Fruit fly (Drosophila melanogaster) whole organism, embryonic: Measurements from ENCODE around the gene CG9263.

Source experiments
- BtbVII ChIP-seq: fragments of 200-800 bp; sonication (Bioruptor generic); optimal IDR thresholded peaks from 3 replicates; lab custom pipeline; 2017; ENCODE audit warnings: missing biosample characterization, mild to moderate bottlenecking, missing genetic modification characterization
- CG10431 ChIP-seq: fragments of 200-800 bp; sonication (Bioruptor generic); optimal IDR thresholded peaks from 3 replicates; lab custom pipeline; 2018; ENCODE audit warnings: missing biosample characterization, mild to moderate bottlenecking, missing genetic modification characterization
- CG1233 ChIP-seq: fragments of 200-800 bp; sonication (Bioruptor generic); optimal IDR thresholded peaks from 4 replicates; lab custom pipeline; 2018; ENCODE audit warnings: missing biosample characterization, mild to moderate bottlenecking, missing genetic modification characterization
- CG13894 ChIP-seq: fragments of 200-800 bp; sonication (Bioruptor generic); optimal IDR thresholded peaks from 3 replicates; lab custom pipeline; 2018; ENCODE audit warnings: missing biosample characterization, mild to moderate bottlenecking, missing genetic modification characterization, moderate library complexity
- CG14050 ChIP-seq: fragments of 200-800 bp; sonication (Bioruptor generic); IDR thresholded peaks from 3 replicates; pipeline ENCODE4 v1.3.6; 2022; ENCODE audit warnings: missing biosample characterization, missing genetic modification characterization
- CG1647 ChIP-seq: fragments of 200-800 bp; sonication (Bioruptor generic); optimal IDR thresholded peaks from 3 replicates; lab custom pipeline; 2016; ENCODE audit warnings: missing biosample characterization, missing genetic modification characterization
- CG16815 ChIP-seq: fragments of 200-800 bp; sonication (Bioruptor generic); optimal IDR thresholded peaks from 3 replicates; lab custom pipeline; 2017; ENCODE audit warnings: missing biosample characterization, mild to moderate bottlenecking, missing genetic modification characterization
- CG16863 ChIP-seq: fragments of 200-800 bp; sonication (Bioruptor generic); optimal IDR thresholded peaks from 3 replicates; lab custom pipeline; 2016; ENCODE audit warnings: missing biosample characterization, missing genetic modification characterization
- CG18262 ChIP-seq: fragments of 200-800 bp; optimal IDR thresholded peaks from 3 replicates; lab custom pipeline; 2019; ENCODE audit warnings: missing biosample characterization, mild to moderate bottlenecking, missing genetic modification characterization, moderate library complexity
- CG2875 ChIP-seq: fragments of 200-800 bp; sonication (Bioruptor generic); optimal IDR thresholded peaks from 2 replicates; lab custom pipeline; 2017; ENCODE audit warnings: missing biosample characterization, mild to moderate bottlenecking, missing genetic modification characterization, missing genetic modification reagents
- CG4328 ChIP-seq: fragments of 200-800 bp; sonication (Bioruptor generic); optimal IDR thresholded peaks from 3 replicates; lab custom pipeline; 2017; ENCODE audit warnings: missing biosample characterization, missing genetic modification reagents, missing genetic modification characterization
- CG4424 ChIP-seq: fragments of 200-800 bp; sonication (Bioruptor generic); optimal IDR thresholded peaks from 3 replicates; lab custom pipeline; 2016; ENCODE audit warnings: missing biosample characterization, missing genetic modification characterization
- CG6175 ChIP-seq: fragments of 200-800 bp; sonication (Bioruptor generic); IDR thresholded peaks from 3 replicates; pipeline ENCODE4 v1.3.6; 2022; ENCODE audit warnings: missing biosample characterization, missing genetic modification characterization
- CG7372 ChIP-seq: fragments of 200-800 bp; sonication (Bioruptor generic); IDR thresholded peaks from 2 replicates; pipeline ENCODE4 v1.3.6; 2022; ENCODE audit warnings: missing biosample characterization, missing genetic modification characterization
- CG8478 ChIP-seq: fragments of >200 bp; optimal IDR thresholded peaks from 2 replicates; lab custom pipeline; 2018
- Camta ChIP-seq: fragments of 200-800 bp; sonication (Bioruptor generic); optimal IDR thresholded peaks from 2 replicates; lab custom pipeline; 2016; ENCODE audit warnings: missing biosample characterization, missing genetic modification characterization
- Dfd ChIP-seq, 2 experiments: fragments of >200 bp; optimal IDR thresholded peaks; 2 replicates each; lab custom pipeline; 2017; ENCODE audit warnings: missing biosample characterization in 2 of 2, missing genetic modification characterization in 2 of 2
- E2f1 ChIP-seq: fragments of 200-800 bp; sonication (Bioruptor generic); IDR thresholded peaks from 2 replicates; pipeline ENCODE4 v1.3.6; 2022; ENCODE audit warnings: missing biosample characterization, missing genetic modification characterization
- Fer2 ChIP-seq: fragments of 200-800 bp; sonication (Bioruptor generic); optimal IDR thresholded peaks from 2 replicates; lab custom pipeline; 2018; ENCODE audit warnings: missing biosample characterization, mild to moderate bottlenecking, missing genetic modification characterization, moderate library complexity
- Fer3 ChIP-seq: fragments of 200-800 bp; sonication (Bioruptor generic); optimal IDR thresholded peaks from 2 replicates; lab custom pipeline; 2018; ENCODE audit warnings: missing biosample characterization, mild to moderate bottlenecking, missing genetic modification characterization, moderate library complexity
- GATAe ChIP-seq: fragments of 200-800 bp; sonication (Bioruptor generic); conservative IDR thresholded peaks from 2 replicates; pipeline ENCODE4 v1.3.6; 2022; ENCODE audit warnings: missing biosample characterization, missing genetic modification characterization
- Gug ChIP-seq: fragments of 200-800 bp; sonication (Bioruptor generic); IDR thresholded peaks from 4 replicates; pipeline ENCODE4 v1.3.6; 2022; ENCODE audit warnings: missing biosample characterization, missing genetic modification characterization
- HmgD ChIP-seq: fragments of 200-800 bp; sonication (Bioruptor generic); optimal IDR thresholded peaks from 3 replicates; lab custom pipeline; 2016; ENCODE audit warnings: missing biosample characterization, missing genetic modification characterization
- Lhr ChIP-seq: fragments of 200-800 bp; sonication (Bioruptor generic); optimal IDR thresholded peaks from 3 replicates; lab custom pipeline; 2017; ENCODE audit warnings: mild to moderate bottlenecking, missing biosample characterization, missing genetic modification reagents, missing genetic modification characterization
- NK7.1 ChIP-seq: fragments of 200-800 bp; sonication (Bioruptor generic); optimal IDR thresholded peaks from 3 replicates; lab custom pipeline; 2016; ENCODE audit warnings: missing biosample characterization, missing genetic modification characterization
- Ptx1 ChIP-seq: fragments of 200-800 bp; sonication (Bioruptor generic); IDR thresholded peaks from 2 replicates; pipeline ENCODE4 v1.3.6; 2022; ENCODE audit warnings: missing biosample characterization, missing genetic modification characterization
- Xbp1 ChIP-seq: fragments of 200-800 bp; sonication (Bioruptor generic); optimal IDR thresholded peaks from 3 replicates; lab custom pipeline; 2016; ENCODE audit warnings: missing biosample characterization, mild to moderate bottlenecking, missing genetic modification characterization
- ab ChIP-seq: fragments of 200-800 bp; sonication (Bioruptor generic); optimal IDR thresholded peaks from 2 replicates; lab custom pipeline; 2016; ENCODE audit warnings: missing biosample characterization, missing genetic modification characterization
- ac ChIP-seq: fragments of 200-800 bp; sonication (Bioruptor generic); optimal IDR thresholded peaks from 3 replicates; lab custom pipeline; 2017; ENCODE audit warnings: missing biosample characterization, mild to moderate bottlenecking, missing genetic modification characterization
- ase ChIP-seq: fragments of 200-800 bp; sonication (Bioruptor generic); IDR thresholded peaks from 3 replicates; pipeline ENCODE4 v1.3.6; 2022; ENCODE audit warnings: missing biosample characterization, missing genetic modification characterization
- disco-r ChIP-seq: fragments of 200-800 bp; sonication (Bioruptor generic); optimal IDR thresholded peaks from 2 replicates; lab custom pipeline; 2016; ENCODE audit warnings: missing biosample characterization, missing genetic modification characterization
- ftz-f1 ChIP-seq: fragments of 200-800 bp; sonication (Bioruptor generic); optimal IDR thresholded peaks from 2 replicates; lab custom pipeline; 2016; ENCODE audit warnings: missing biosample characterization, missing genetic modification characterization
- jigr1 ChIP-seq: fragments of 200-800 bp; sonication (Bioruptor generic); IDR thresholded peaks from 3 replicates; pipeline ENCODE4 v1.3.6; 2022; ENCODE audit warnings: missing biosample characterization, missing genetic modification characterization
- klu ChIP-seq: fragments of 200-800 bp; sonication (Bioruptor generic); IDR thresholded peaks from 2 replicates; pipeline ENCODE4 v1.3.6; 2022; ENCODE audit warnings: missing biosample characterization, missing genetic modification characterization
- lola ChIP-seq, 3 experiments: fragments of >200 bp in 2 of 3; fragments of 200-800 bp in 1 of 3; sonication (Bioruptor generic) in 1 of 3; optimal IDR thresholded peaks; 2 replicates each; lab custom pipeline; 2017 to 2019; ENCODE audit warnings: missing biosample characterization in 3 of 3, missing genetic modification characterization in 3 of 3, mild to moderate bottlenecking in 1 of 3, moderate library complexity in 1 of 3
- maf-S ChIP-seq: fragments of 200-800 bp; sonication (Bioruptor generic); optimal IDR thresholded peaks from 2 replicates; lab custom pipeline; 2016; ENCODE audit warnings: missing biosample characterization, missing genetic modification characterization
- mam ChIP-seq: fragments of 200-800 bp; sonication (Bioruptor generic); optimal IDR thresholded peaks from 3 replicates; lab custom pipeline; 2016; ENCODE audit warnings: missing biosample characterization, missing genetic modification characterization
- mirr ChIP-seq: fragments of 200-800 bp; sonication (Bioruptor generic); optimal IDR thresholded peaks from 3 replicates; lab custom pipeline; 2018; ENCODE audit warnings: missing biosample characterization, mild to moderate bottlenecking, missing genetic modification characterization
- phol ChIP-seq: fragments of 200-800 bp; sonication (Bioruptor generic); optimal IDR thresholded peaks from 3 replicates; lab custom pipeline; 2018; ENCODE audit warnings: missing biosample characterization, mild to moderate bottlenecking, missing genetic modification characterization, moderate library complexity
- pum ChIP-seq: fragments of 200-800 bp; sonication (Bioruptor generic); optimal IDR thresholded peaks from 2 replicates; lab custom pipeline; 2016; ENCODE audit warnings: missing biosample characterization, missing genetic modification characterization
- salm ChIP-seq: fragments of 200-800 bp; sonication (Bioruptor generic); optimal IDR thresholded peaks from 2 replicates; lab custom pipeline; 2018; ENCODE audit warnings: missing biosample characterization, mild to moderate bottlenecking, missing genetic modification characterization
- schlank ChIP-seq: fragments of 200-800 bp; sonication (Bioruptor generic); optimal IDR thresholded peaks from 2 replicates; lab custom pipeline; 2018; ENCODE audit warnings: missing biosample characterization, mild to moderate bottlenecking, missing genetic modification characterization
- tx ChIP-seq: fragments of 200-800 bp; sonication (Bioruptor generic); optimal IDR thresholded peaks from 2 replicates; lab custom pipeline; 2016; ENCODE audit warnings: missing biosample characterization, missing genetic modification characterization
- unc-4 ChIP-seq: fragments of 200-800 bp; sonication (Bioruptor generic); IDR thresholded peaks from 2 replicates; pipeline ENCODE4 v1.3.6; 2022; ENCODE audit warnings: missing biosample characterization, missing genetic modification characterization; ENCODE audit not compliant: partially characterized antibody
- unpg ChIP-seq: fragments of 200-800 bp; sonication (Bioruptor generic); optimal IDR thresholded peaks from 3 replicates; lab custom pipeline; 2018; ENCODE audit warnings: missing biosample characterization, mild to moderate bottlenecking, missing genetic modification characterization, moderate library complexity
- zfh2 ChIP-seq: fragments of 200-800 bp; sonication (Bioruptor generic); optimal IDR thresholded peaks from 2 replicates; lab custom pipeline; 2016; ENCODE audit warnings: missing biosample characterization, missing genetic modification characterization

The CG9263 gene

dm6 chr2L:13514262-13514937 is 28.0 kb downstream of the CG9263 start (continued):
- no peak for TF ChIP-seq CG13894 (tag; lab: Kevin White, UChicago)
- peak; percentile 54 for TF ChIP-seq CG4328 (GFP tag; lab: Kevin White, UChicago)
- TF ChIP-seq jigr1 (GFP tag; lab: Robert Waterston, UW), result no peak
- peak; percentile 47 for TF ChIP-seq E2f1 (GFP tag; lab: Robert Waterston, UW)
- TF ChIP-seq salm (tag; lab: Kevin White, UChicago), result peak; percentile 51
- TF ChIP-seq, all 482 proteins: peak for 233

- TF ChIP-seq CG7372, result peak; percentile 59
- TF ChIP-seq mam (GFP tag; lab: Kevin White, UChicago), result peak; percentile 74
- peak; percentile 33 for TF ChIP-seq Camta (GFP tag; lab: Kevin White, UChicago)
- no peak for TF ChIP-seq CG10431 (GFP tag; lab: Kevin White, UChicago)
- TF ChIP-seq CG1233 (GFP tag; lab: Kevin White, UChicago), result peak; percentile 62
- TF ChIP-seq ftz-f1, result no peak
- TF ChIP-seq lola (GFP tag; optimal IDR thresholded peaks at IDR 0.05; lab: Kevin White, UChicago), result no peak
- TF ChIP-seq NK7.1, result peak; percentile 24
- no peak for TF ChIP-seq ac
- TF ChIP-seq HmgD (GFP tag; lab: Kevin White, UChicago), result peak; percentile 34
- peak; percentile 60 for TF ChIP-seq CG18262
- no peak for TF ChIP-seq disco-r (GFP tag; lab: Kevin White, UChicago)
- peak; percentile 51 for TF ChIP-seq phol
- TF ChIP-seq Lhr (GFP tag; lab: Kevin White, UChicago), result no peak
- peak; percentile 35 for TF ChIP-seq mirr (GFP tag; lab: Kevin White, UChicago)
- TF ChIP-seq Fer2 (tag; lab: Kevin White, UChicago), result peak; percentile 9
- peak; percentile 72 for TF ChIP-seq ase (GFP tag; lab: Robert Waterston, UW)
- peak; percentile 34 for TF ChIP-seq CG2875 (GFP tag; lab: Kevin White, UChicago)
- TF ChIP-seq BtbVII (GFP tag; lab: Kevin White, UChicago), result peak; percentile 43
- TF ChIP-seq Dfd (GFP tag; optimal IDR thresholded peaks at IDR 0.05; lab: Kevin White, UChicago), result no peak
- peak; percentile 53 for TF ChIP-seq CG4424 (GFP tag; lab: Kevin White, UChicago)
- no peak; the same call in 2 of the 3 replicates for TF ChIP-seq CG6175
- TF ChIP-seq CG16815 (GFP tag; lab: Kevin White, UChicago), result peak; percentile 61
- TF ChIP-seq zfh2 (GFP tag; lab: Kevin White, UChicago), result peak; percentile 65
- TF ChIP-seq pum (GFP tag; lab: Kevin White, UChicago), result peak; percentile 66
- 0 out of 2 replicates have a peak, but pooled peaks have one; percentile 7 for TF ChIP-seq klu (GFP tag; lab: Robert Waterston, UW)
- peak; percentile 61 for TF ChIP-seq tx (GFP tag; lab: Kevin White, UChicago)
- peak; percentile 58; the same call in 2 of the 3 replicates for TF ChIP-seq CG14050 (GFP tag; lab: Robert Waterston, UW)
- peak; percentile 70 for TF ChIP-seq Xbp1
- TF ChIP-seq CG8478, result no peak
- peak; percentile 70 for TF ChIP-seq Ptx1
- peak; percentile 69 for TF ChIP-seq CG16863 (GFP tag; lab: Kevin White, UChicago)
- peak; percentile 36 for TF ChIP-seq Fer3
- peak; percentile 59 for TF ChIP-seq unpg
- peak; percentile 9 for TF ChIP-seq ab (GFP tag; lab: Kevin White, UChicago)
- TF ChIP-seq GATAe, result 0 out of 2 replicates have a peak, but pooled peaks have one; percentile 24
- TF ChIP-seq Gug (GFP tag; lab: Robert Waterston, UW), result peak; percentile 82; the same call in 2 of the 4 replicates
- no peak for TF ChIP-seq CG1647
- peak; percentile 3 for TF ChIP-seq schlank (tag; lab: Kevin White, UChicago)
- peak; percentile 42 for TF ChIP-seq maf-S
- TF ChIP-seq unc-4 (GFP tag; lab: Robert Waterston, UW), result no peak
These were observed 28.8 kb downstream of the CG9263 start for dm6 chr2L:13513331-13514261.
